Worm (Caenorhabditis elegans): ENCODE measurements around the gene clik-2.

Gene clik-2

ce11 chrX:7681965-7682946 lies 6.8 kb downstream of the clik-2 start, which contains the start of gene unc-18:
unc-18 (plus strand) TSS chrX:7682896.
- no peak for TF ChIP-seq pha-4 (tag; optimal IDR thresholded peaks at IDR 0.05)
- TF ChIP-seq cnd-1 (tag; optimal IDR thresholded peaks at IDR 0.05), result no peak
- peak; percentile 83 for TF ChIP-seq ces-1 (GFP tag; optimal IDR thresholded peaks at IDR 0.05)
- peak; percentile 47 for TF ChIP-seq unc-62 (GFP tag; optimal IDR thresholded peaks at IDR 0.05)
- no peak for TF ChIP-seq ceh-43 (GFP tag; optimal IDR thresholded peaks at IDR 0.05)
- no peak for TF ChIP-seq ham-2 (GFP tag; optimal IDR thresholded peaks at IDR 0.05)
- no peak for TF ChIP-seq tbx-8 (GFP tag; optimal IDR thresholded peaks at IDR 0.05)

ce11 chrX:7680545-7681330 lies 8.3 kb downstream of the clik-2 start, which contains the start of gene stn-2:
stn-2 (minus strand) TSS chrX:7680619.
- peak; percentile 87 for TF ChIP-seq hlh-1 (tag; optimal IDR thresholded peaks at IDR 0.05)
- TF ChIP-seq tbx-8 (GFP tag; optimal IDR thresholded peaks at IDR 0.05), result no peak
- no peak for TF ChIP-seq nhr-12 (tag; optimal IDR thresholded peaks at IDR 0.05)
- peak; percentile 43 for TF ChIP-seq unc-120 (tag; optimal IDR thresholded peaks at IDR 0.05; ENCODE audit: poor library complexity, severe bottlenecking)

- TF ChIP-seq ces-1 (GFP tag; optimal IDR thresholded peaks at IDR 0.05), result peak; percentile 87
- TF ChIP-seq zip-8 (tag; optimal IDR thresholded peaks at IDR 0.05), result no peak
- no peak for TF ChIP-seq elt-3 (tag; optimal IDR thresholded peaks at IDR 0.05)
- TF ChIP-seq ham-2 (GFP tag; optimal IDR thresholded peaks at IDR 0.05), result no peak
- TF ChIP-seq sptf-1 (tag; optimal IDR thresholded peaks at IDR 0.05), result no peak
Measured at ce11 chrX:7679835-7680234, 9.2 kb downstream of the clik-2 start.

- peak; percentile 20 for TF ChIP-seq ces-1 (GFP tag; optimal IDR thresholded peaks at IDR 0.05)
- no peak for TF ChIP-seq ceh-39 (tag; optimal IDR thresholded peaks at IDR 0.05)
- TF ChIP-seq M03D4.4 (tag; optimal IDR thresholded peaks at IDR 0.05), result no peak
- TF ChIP-seq ztf-11 (tag; optimal IDR thresholded peaks at IDR 0.05), result no peak
- TF ChIP-seq lin-32 (GFP tag; optimal IDR thresholded peaks at IDR 0.05), result no peak
Measured at ce11 chrX:7678437-7679139, 10.4 kb downstream of the clik-2 start.

- no peak for TF ChIP-seq ceh-39 (tag; optimal IDR thresholded peaks at IDR 0.05)
- TF ChIP-seq bed-3 (GFP tag; optimal IDR thresholded peaks at IDR 0.05), result no peak
- TF ChIP-seq ceh-83 (GFP tag; optimal IDR thresholded peaks at IDR 0.05), result no peak
- no peak for TF ChIP-seq snpc-4 (tag; optimal IDR thresholded peaks at IDR 0.05)
- TF ChIP-seq nhr-76 (tag; optimal IDR thresholded peaks at IDR 0.05), result no peak
- TF ChIP-seq mep-1 (tag; optimal IDR thresholded peaks at IDR 0.05), result no peak
- no peak for TF ChIP-seq sptf-1 (tag; optimal IDR thresholded peaks at IDR 0.05)
- TF ChIP-seq hlh-1 (tag; optimal IDR thresholded peaks at IDR 0.05), result no peak
- no peak for TF ChIP-seq mls-2 (tag; optimal IDR thresholded peaks at IDR 0.05)
- no peak for TF ChIP-seq elt-3 (tag; optimal IDR thresholded peaks at IDR 0.05)
Measured at ce11 chrX:7674871-7675270, 14.1 kb downstream of the clik-2 start.

ce11 chrX:7672693-7673092 lies 16.3 kb downstream of the clik-2 start, which contains the start of gene F27D9.2:
F27D9.2 (plus strand) TSS chrX:7672993.
- TF ChIP-seq unc-62 (GFP tag; optimal IDR thresholded peaks at IDR 0.05) (no peak), elt-1 (tag; optimal IDR thresholded peaks at IDR 0.05; ENCODE audit: borderline replicate concordance, insufficient read depth) (no peak), nhr-12 (tag; optimal IDR thresholded peaks at IDR 0.05) (no peak), unc-120 (tag; optimal IDR thresholded peaks at IDR 0.05; ENCODE audit: poor library complexity, severe bottlenecking) (no peak), drap-1 (GFP tag; optimal IDR thresholded peaks at IDR 0.05) (no peak), nhr-28 (tag; optimal IDR thresholded peaks at IDR 0.05) (no peak), sem-2 (GFP tag; optimal IDR thresholded peaks at IDR 0.05) (no peak), unc-39 (tag; optimal IDR thresholded peaks at IDR 0.05) (no peak), M03D4.4 (tag; optimal IDR thresholded peaks at IDR 0.05) (no peak), nhr-76 (tag; optimal IDR thresholded peaks at IDR 0.05) (no peak), elt-3 (tag; optimal IDR thresholded peaks at IDR 0.05) (no peak)
